Worm (Caenorhabditis elegans): ENCODE results near the gene C24H11.2.

ce11 chrIII:11814653-11815052 is 22.5 kb upstream of the C24H11.2 start:
- TF ChIP-seq mep-1 (tag; optimal IDR thresholded peaks at IDR 0.05) (no peak), nhr-76 (tag; optimal IDR thresholded peaks at IDR 0.05) (no peak), cnd-1 (tag; optimal IDR thresholded peaks at IDR 0.05) (no peak)

All from whole organism, mixed stage, embryonic.